Fruit fly (Drosophila melanogaster) whole organism, prepupa: ENCODE results near the gene Ipp.

ENCODE experiments used
- Blimp-1 ChIP-seq: fragments of 200-800 bp; sonication (Bioruptor generic); optimal IDR thresholded peaks from 3 replicates; lab custom pipeline; 2017; ENCODE audit warnings: missing biosample characterization, missing genetic modification characterization, mild to moderate bottlenecking, moderate library complexity, missing genetic modification reagents
- CG10669 ChIP-seq: fragments of 200-800 bp; sonication (Bioruptor generic); optimal IDR thresholded peaks from 3 replicates; lab custom pipeline; 2018; ENCODE audit warnings: missing biosample characterization, mild to moderate bottlenecking, missing genetic modification characterization, moderate library complexity
- CG15336 ChIP-seq: fragments of 200-800 bp; sonication (Bioruptor generic); IDR thresholded peaks from 2 replicates; pipeline ENCODE4 v1.3.6; 2022; ENCODE audit warnings: missing biosample characterization, missing genetic modification characterization
- CG16779 ChIP-seq: fragments of 200-800 bp; sonication (Bioruptor generic); optimal IDR thresholded peaks from 3 replicates; lab custom pipeline; 2017; ENCODE audit warnings: missing biosample characterization, mild to moderate bottlenecking, missing genetic modification characterization
- CG3032 ChIP-seq: fragments of 200-800 bp; optimal IDR thresholded peaks from 2 replicates; lab custom pipeline; 2019; ENCODE audit warnings: missing biosample characterization, mild to moderate bottlenecking, missing genetic modification characterization, moderate library complexity
- CG32006 ChIP-seq: fragments of 200-800 bp; sonication (Bioruptor generic); optimal IDR thresholded peaks from 3 replicates; lab custom pipeline; 2017; ENCODE audit warnings: missing biosample characterization, mild to moderate bottlenecking, missing genetic modification characterization
- CG34406 ChIP-seq: fragments of 200-800 bp; sonication (Bioruptor generic); optimal IDR thresholded peaks from 3 replicates; lab custom pipeline; 2016; ENCODE audit warnings: missing biosample characterization, missing genetic modification characterization
- CG4318 ChIP-seq: fragments of 200-800 bp; sonication (Bioruptor generic); optimal IDR thresholded peaks from 3 replicates; lab custom pipeline; 2017; ENCODE audit warnings: missing biosample characterization, mild to moderate bottlenecking, missing genetic modification characterization
- CG6163 ChIP-seq: fragments of 200-800 bp; sonication (Bioruptor generic); IDR thresholded peaks from 3 replicates; pipeline ENCODE4 v1.3.6; 2022; ENCODE audit warnings: missing biosample characterization, missing genetic modification characterization
- CG6276 ChIP-seq: fragments of 200-800 bp; sonication (Bioruptor generic); optimal IDR thresholded peaks from 2 replicates; lab custom pipeline; 2017; ENCODE audit warnings: missing biosample characterization, mild to moderate bottlenecking, missing genetic modification characterization
- CG6854 ChIP-seq: fragments of 200-800 bp; sonication (Bioruptor generic); optimal IDR thresholded peaks from 2 replicates; lab custom pipeline; 2017; ENCODE audit warnings: missing biosample characterization, mild to moderate bottlenecking, missing genetic modification characterization
- CG7368 ChIP-seq: fragments of 200-800 bp; sonication (Bioruptor generic); optimal IDR thresholded peaks from 3 replicates; lab custom pipeline; 2016; ENCODE audit warnings: missing biosample characterization, missing genetic modification characterization
- CG8119 ChIP-seq: fragments of 200-800 bp; sonication (Bioruptor generic); IDR thresholded peaks from 3 replicates; pipeline ENCODE4 v1.3.6; 2022; ENCODE audit warnings: missing biosample characterization, missing genetic modification characterization
- Eip78C ChIP-seq: fragments of 200-800 bp; sonication (Bioruptor generic); peaks from one replicate; lab custom pipeline; 2016; ENCODE audit warnings: missing biosample characterization, missing genetic modification characterization
- Eip93F ChIP-seq: fragments of 200-800 bp; sonication (Bioruptor generic); optimal IDR thresholded peaks from 2 replicates; lab custom pipeline; 2016; ENCODE audit warnings: missing biosample characterization, mild to moderate bottlenecking, missing genetic modification characterization
- Gug ChIP-seq: fragments of 200-800 bp; sonication (Bioruptor generic); IDR thresholded peaks from 2 replicates; pipeline ENCODE4 v1.3.6; 2022; ENCODE audit warnings: missing biosample characterization, missing genetic modification characterization
- Hr4 ChIP-seq: fragments of 200-800 bp; sonication (Bioruptor generic); optimal IDR thresholded peaks from 3 replicates; lab custom pipeline; 2016; ENCODE audit warnings: missing biosample characterization, missing genetic modification characterization
- Met ChIP-seq: fragments of 200-800 bp; sonication (Bioruptor generic); optimal IDR thresholded peaks from 3 replicates; lab custom pipeline; 2016; ENCODE audit warnings: missing biosample characterization, missing genetic modification characterization
- OdsH ChIP-seq: fragments of 200-800 bp; sonication (Bioruptor generic); optimal IDR thresholded peaks from 3 replicates; lab custom pipeline; 2016; ENCODE audit warnings: missing biosample characterization, missing genetic modification characterization
- achi ChIP-seq: fragments of 200-800 bp; sonication (Bioruptor generic); optimal IDR thresholded peaks from 3 replicates; lab custom pipeline; 2016; ENCODE audit warnings: missing biosample characterization, missing genetic modification characterization
- eg ChIP-seq: fragments of 200-800 bp; sonication (Bioruptor generic); IDR thresholded peaks from 3 replicates; pipeline ENCODE4 v1.3.6; 2022; ENCODE audit warnings: missing biosample characterization, missing genetic modification characterization
- esn ChIP-seq: fragments of 200-800 bp; sonication (Bioruptor generic); optimal IDR thresholded peaks from 2 replicates; lab custom pipeline; 2016; ENCODE audit warnings: missing biosample characterization, mild to moderate bottlenecking, missing genetic modification characterization, moderate library complexity
- fkh ChIP-seq: fragments of 200-800 bp; sonication (Bioruptor generic); optimal IDR thresholded peaks from 3 replicates; lab custom pipeline; 2017; ENCODE audit warnings: missing biosample characterization, mild to moderate bottlenecking, missing genetic modification characterization, moderate library complexity
- net ChIP-seq: fragments of 200-800 bp; sonication (Bioruptor generic); optimal IDR thresholded peaks from 3 replicates; lab custom pipeline; 2016; ENCODE audit warnings: missing biosample characterization, missing genetic modification characterization
- salr ChIP-seq, 2 experiments: fragments of 200-800 bp; sonication (Bioruptor generic); optimal IDR thresholded peaks; 3 replicates each; lab custom pipeline; 2016 to 2018; ENCODE audit warnings: missing biosample characterization in 2 of 2, missing genetic modification characterization in 2 of 2, mild to moderate bottlenecking in 1 of 2
- ss ChIP-seq, 2 experiments: fragments of 200-800 bp; sonication (Bioruptor generic); optimal IDR thresholded peaks; 2 replicates in 1 of 2; 3 replicates in 1 of 2; lab custom pipeline; 2017 to 2018; ENCODE audit warnings: mild to moderate bottlenecking in 2 of 2, missing biosample characterization in 2 of 2, missing genetic modification characterization in 2 of 2, moderate library complexity in 1 of 2
- svp ChIP-seq: fragments of 200-800 bp; sonication (Bioruptor generic); peaks from one replicate; lab custom pipeline; 2016; ENCODE audit warnings: missing biosample characterization, missing genetic modification characterization

The Ipp gene

DNA sequence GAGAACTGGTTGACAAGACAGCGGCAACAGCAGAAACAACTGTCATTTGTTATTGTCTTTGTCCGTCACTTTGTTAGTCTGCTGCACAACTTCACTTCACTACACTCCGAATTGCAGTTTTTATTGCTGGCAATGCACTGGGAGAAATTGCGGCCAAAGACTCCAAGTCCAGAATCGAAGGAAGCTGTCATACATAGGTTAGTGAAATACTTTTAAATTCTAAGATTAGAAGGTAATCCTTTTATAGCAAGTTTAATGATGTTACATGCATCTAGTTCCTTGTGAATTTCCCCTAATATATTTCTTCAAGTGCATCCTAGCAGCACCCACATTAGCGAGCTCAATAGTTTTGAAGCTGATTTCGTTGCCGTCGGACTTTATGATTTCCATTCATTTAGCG, 50.3 kb downstream of the Ipp start (continued):
- TF ChIP-seq OdsH (peak; percentile 83), Met (GFP tag; lab: Kevin White, UChicago) (peak; percentile 64), Eip93F (GFP tag; lab: Kevin White, UChicago) (no peak), CG6163 (GFP tag; lab: Robert Waterston, UW) (peak; percentile 94), Blimp-1 (GFP tag; lab: Kevin White, UChicago) (no peak), CG6854 (GFP tag; lab: Kevin White, UChicago) (peak; percentile 18), CG6276 (GFP tag; lab: Kevin White, UChicago) (peak; percentile 87), Gug (peak; percentile 88), CG7368 (peak; percentile 76), CG3032 (peak; percentile 66), CG16779 (peak; percentile 58), net (peak; percentile 86), CG10669 (GFP tag; lab: Kevin White, UChicago) (peak; percentile 77), salr (GFP tag; optimal IDR thresholded peaks at IDR 0.05; lab: Kevin White, UChicago) (peak in 1 of 2 experiments; percentile 72), Hr4 (GFP tag; lab: Kevin White, UChicago) (peak; percentile 95)

DNA sequence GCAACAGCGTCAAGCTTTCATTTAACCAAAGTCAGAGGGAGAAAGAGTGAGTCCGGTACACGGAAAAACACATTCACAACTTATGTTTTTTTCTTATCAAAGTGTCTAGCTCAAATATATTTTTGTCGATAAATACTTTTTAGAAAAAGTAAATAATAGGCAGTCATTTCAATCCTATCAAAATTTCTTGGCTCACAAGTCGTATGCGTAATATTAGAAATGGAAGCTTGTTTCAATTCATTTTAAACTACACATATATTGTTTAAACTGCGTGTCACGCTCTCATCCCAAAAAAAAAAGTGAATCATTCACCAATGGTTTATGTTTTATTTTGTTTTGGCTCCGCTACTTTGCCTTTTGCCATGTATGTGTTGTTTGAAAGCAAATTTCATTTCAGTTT, 51.1 kb downstream of the Ipp start:
- peak; percentile 11 for TF ChIP-seq CG34406
- TF ChIP-seq Eip78C (GFP tag; lab: Kevin White, UChicago) = peak; percentile 73
- peak; percentile 52; the same call in 1 of the 2 replicates for TF ChIP-seq CG15336 (GFP tag; lab: Robert Waterston, UW)
- TF ChIP-seq CG32006 = peak; percentile 72
- TF ChIP-seq CG8119 (GFP tag; lab: Robert Waterston, UW) = peak; percentile 38; the same call in 2 of the 3 replicates
- TF ChIP-seq Met (GFP tag; lab: Kevin White, UChicago) = peak; percentile 6
- peak; percentile 32 for TF ChIP-seq achi (GFP tag; lab: Kevin White, UChicago)
- TF ChIP-seq fkh (GFP tag; lab: Kevin White, UChicago) = no peak
- TF ChIP-seq Hr4 (GFP tag; lab: Kevin White, UChicago) = peak; percentile 71
- peak; percentile 2 for TF ChIP-seq CG6276 (GFP tag; lab: Kevin White, UChicago)
- TF ChIP-seq svp (GFP tag; lab: Kevin White, UChicago) = peak; percentile 67
- TF ChIP-seq ss (GFP tag; optimal IDR thresholded peaks at IDR 0.05; lab: Kevin White, UChicago) = no peak
- peak; percentile 43 for TF ChIP-seq CG4318
- TF ChIP-seq Blimp-1 (GFP tag; lab: Kevin White, UChicago) = no peak
- peak; percentile 1 for TF ChIP-seq esn
- peak; percentile 40; the same call in 1 of the 3 replicates for TF ChIP-seq eg
